Fruit fly (Drosophila melanogaster) whole organism, embryonic: ENCODE data around the gene CG3224.

Source experiments
- Bteb2 ChIP-seq: fragments of 200-800 bp; sonication (Bioruptor generic); optimal IDR thresholded peaks from 2 replicates; lab custom pipeline; 2016; ENCODE audit warnings: missing biosample characterization, missing genetic modification characterization
- CG10274 ChIP-seq: fragments of 200-800 bp; sonication (Bioruptor generic); optimal IDR thresholded peaks from 3 replicates; lab custom pipeline; 2017; ENCODE audit warnings: missing biosample characterization, mild to moderate bottlenecking, missing genetic modification characterization
- CG10543 ChIP-seq: fragments of 200-800 bp; sonication (Bioruptor generic); optimal IDR thresholded peaks from 3 replicates; lab custom pipeline; 2017; ENCODE audit warnings: missing biosample characterization, mild to moderate bottlenecking, missing genetic modification characterization, moderate library complexity
- CG11085 ChIP-seq: fragments of 200-800 bp; sonication (Bioruptor generic); IDR thresholded peaks from 2 replicates; pipeline ENCODE4 v1.3.6; 2022; ENCODE audit warnings: missing biosample characterization, missing genetic modification characterization
- CG11247 ChIP-seq: fragments of 200-800 bp; sonication (Bioruptor generic); IDR thresholded peaks from 2 replicates; pipeline ENCODE4 v1.3.6; 2022; ENCODE audit warnings: missing biosample characterization, missing genetic modification characterization
- CG11695 ChIP-seq: fragments of 200-800 bp; sonication (Bioruptor generic); IDR thresholded peaks from 3 replicates; pipeline ENCODE4 v1.3.6; 2022; ENCODE audit warnings: missing biosample characterization, missing genetic modification characterization
- CG11696 ChIP-seq: fragments of 200-800 bp; sonication (Bioruptor generic); IDR thresholded peaks from 2 replicates; pipeline ENCODE4 v1.3.6; 2022; ENCODE audit warnings: missing biosample characterization, missing genetic modification characterization
- CG12391 ChIP-seq: fragments of 200-800 bp; sonication (Bioruptor generic); optimal IDR thresholded peaks from 3 replicates; lab custom pipeline; 2018; ENCODE audit warnings: missing biosample characterization, mild to moderate bottlenecking, missing genetic modification characterization, moderate library complexity
- CG12769 ChIP-seq: fragments of 200-800 bp; sonication (Bioruptor generic); optimal IDR thresholded peaks from 2 replicates; lab custom pipeline; 2019; ENCODE audit warnings: missing biosample characterization, mild to moderate bottlenecking, missing genetic modification characterization, moderate library complexity
- CG13123 ChIP-seq: fragments of 200-800 bp; sonication (Bioruptor generic); optimal IDR thresholded peaks from 2 replicates; lab custom pipeline; 2016; ENCODE audit warnings: missing biosample characterization, missing genetic modification characterization
- CG13424 ChIP-seq: fragments of 200-800 bp; sonication (Bioruptor generic); optimal IDR thresholded peaks from 2 replicates; lab custom pipeline; 2019; ENCODE audit warnings: missing biosample characterization, mild to moderate bottlenecking, missing genetic modification characterization, moderate library complexity
- CG15073 ChIP-seq: fragments of 200-800 bp; sonication (Bioruptor generic); optimal IDR thresholded peaks from 2 replicates; lab custom pipeline; 2016; ENCODE audit warnings: missing biosample characterization, missing genetic modification characterization
- CG17802 ChIP-seq: fragments of 200-800 bp; sonication (Bioruptor generic); optimal IDR thresholded peaks from 2 replicates; lab custom pipeline; 2018; ENCODE audit warnings: missing biosample characterization, mild to moderate bottlenecking, missing genetic modification characterization, moderate library complexity
- CG32767 ChIP-seq: fragments of 200-800 bp; sonication (Bioruptor generic); IDR thresholded peaks from 2 replicates; pipeline ENCODE4 v1.3.6; 2022; ENCODE audit warnings: missing biosample characterization, missing genetic modification characterization
- CG5953 ChIP-seq: fragments of 200-800 bp; sonication (Bioruptor generic); IDR thresholded peaks from 2 replicates; pipeline ENCODE4 v1.3.6; 2022; ENCODE audit warnings: missing biosample characterization, missing genetic modification characterization
- CG7357 ChIP-seq: fragments of 200-800 bp; sonication (Bioruptor generic); IDR thresholded peaks from 3 replicates; pipeline ENCODE4 v1.3.6; 2022; ENCODE audit warnings: missing biosample characterization, missing genetic modification characterization
- CG7556 ChIP-seq: fragments of 200-800 bp; sonication (Bioruptor generic); optimal IDR thresholded peaks from 2 replicates; lab custom pipeline; 2017; ENCODE audit warnings: missing biosample characterization, mild to moderate bottlenecking, missing genetic modification characterization
- CG7745 ChIP-seq: fragments of 200-800 bp; sonication (Bioruptor generic); optimal IDR thresholded peaks from 2 replicates; lab custom pipeline; 2018; ENCODE audit warnings: missing biosample characterization, mild to moderate bottlenecking, missing genetic modification characterization, moderate library complexity
- CG8924 ChIP-seq: fragments of 200-800 bp; optimal IDR thresholded peaks from 3 replicates; lab custom pipeline; 2019; ENCODE audit warnings: missing biosample characterization, mild to moderate bottlenecking, missing genetic modification characterization, moderate library complexity
- CG8944 ChIP-seq: fragments of 200-800 bp; sonication (Bioruptor generic); optimal IDR thresholded peaks from 3 replicates; lab custom pipeline; 2016; ENCODE audit warnings: missing biosample characterization, missing genetic modification characterization
- H2.0 ChIP-seq: fragments of 200-800 bp; sonication (Bioruptor generic); IDR thresholded peaks from 2 replicates; pipeline ENCODE4 v1.3.6; 2022; ENCODE audit warnings: missing biosample characterization, missing genetic modification characterization
- HLHmδ ChIP-seq: fragments of 200-800 bp; sonication (Bioruptor generic); optimal IDR thresholded peaks from 2 replicates; lab custom pipeline; 2018; ENCODE audit warnings: missing biosample characterization, mild to moderate bottlenecking, missing genetic modification characterization, moderate library complexity
- Hr3 ChIP-seq: fragments of 200-800 bp; sonication (Bioruptor generic); optimal IDR thresholded peaks from 3 replicates; lab custom pipeline; 2016; ENCODE audit warnings: missing biosample characterization, missing genetic modification characterization
- MESR4 ChIP-seq: fragments of 200-800 bp; sonication (Bioruptor generic); optimal IDR thresholded peaks from 2 replicates; lab custom pipeline; 2018; ENCODE audit warnings: missing biosample characterization, mild to moderate bottlenecking, missing genetic modification characterization, moderate library complexity
- Med ChIP-seq: fragments of 200-800 bp; sonication (Bioruptor generic); peaks from one replicate; lab custom pipeline; 2016; ENCODE audit warnings: missing biosample characterization, missing genetic modification characterization, mild to moderate bottlenecking, inconsistent platforms, moderate library complexity
- NFAT ChIP-seq: fragments of 200-800 bp; sonication (Bioruptor generic); IDR thresholded peaks from 2 replicates; pipeline ENCODE4 v1.3.6; 2022; ENCODE audit warnings: missing biosample characterization, missing genetic modification characterization
- Opbp ChIP-seq: fragments of 200-800 bp; sonication (Bioruptor generic); IDR thresholded peaks from 3 replicates; pipeline ENCODE4 v1.3.6; 2022; ENCODE audit warnings: missing biosample characterization, missing genetic modification characterization; ENCODE audit not compliant: partially characterized antibody
- Rfx ChIP-seq: fragments of 200-800 bp; sonication (Bioruptor generic); IDR thresholded peaks from 2 replicates; pipeline ENCODE4 v1.3.6; 2022; ENCODE audit warnings: missing biosample characterization, missing genetic modification characterization
- Sry-δ ChIP-seq: fragments of 200-800 bp; sonication (Bioruptor generic); optimal IDR thresholded peaks from 2 replicates; lab custom pipeline; 2016; ENCODE audit warnings: missing biosample characterization, missing genetic modification characterization
- Stat92E ChIP-seq, 3 experiments: fragments of >200 bp in 2 of 3; fragments of 200-800 bp in 1 of 3; sonication (Bioruptor generic) in 1 of 3; optimal IDR thresholded peaks; 2 replicates each; lab custom pipeline; 2017 to 2019; ENCODE audit warnings: missing biosample characterization in 3 of 3, missing genetic modification characterization in 3 of 3, mild to moderate bottlenecking in 1 of 3, moderate library complexity in 1 of 3
- caup ChIP-seq: fragments of 200-800 bp; sonication (Bioruptor generic); optimal IDR thresholded peaks from 3 replicates; lab custom pipeline; 2017; ENCODE audit warnings: missing biosample characterization, mild to moderate bottlenecking, missing genetic modification characterization, moderate library complexity; ENCODE audit not compliant: severe bottlenecking
- cg ChIP-seq: fragments of 200-800 bp; sonication (Bioruptor generic); optimal IDR thresholded peaks from 3 replicates; lab custom pipeline; 2019; ENCODE audit warnings: missing biosample characterization, mild to moderate bottlenecking, missing genetic modification characterization, moderate library complexity
- chinmo ChIP-seq: fragments of 200-800 bp; sonication (Bioruptor generic); IDR thresholded peaks from 4 replicates; pipeline ENCODE4 v1.3.6; 2022; ENCODE audit warnings: missing biosample characterization, missing genetic modification characterization; ENCODE audit not compliant: partially characterized antibody
- dmrt99B ChIP-seq: fragments of 200-800 bp; sonication (Bioruptor generic); optimal IDR thresholded peaks from 2 replicates; lab custom pipeline; 2018; ENCODE audit warnings: missing biosample characterization, mild to moderate bottlenecking, missing genetic modification characterization, moderate library complexity
- otp ChIP-seq: fragments of 200-800 bp; sonication (Bioruptor generic); IDR thresholded peaks from 3 replicates; pipeline ENCODE4, ENCODE4 v1.3.6; 2022; ENCODE audit warnings: missing biosample characterization, missing genetic modification characterization
- pros ChIP-seq: fragments of 200-800 bp; sonication (Bioruptor generic); optimal IDR thresholded peaks from 3 replicates; lab custom pipeline; 2019; ENCODE audit warnings: missing biosample characterization, mild to moderate bottlenecking, missing genetic modification characterization, moderate library complexity
- repo ChIP-seq: fragments of 200-800 bp; sonication (Bioruptor generic); optimal IDR thresholded peaks from 2 replicates; lab custom pipeline; 2016; ENCODE audit warnings: missing biosample characterization, missing genetic modification characterization
- sens ChIP-seq: fragments of 200-800 bp; sonication (Bioruptor generic); peaks from one replicate; lab custom pipeline; 2016; ENCODE audit warnings: missing biosample characterization, missing genetic modification characterization
- sens-2 ChIP-seq: fragments of 200-800 bp; sonication (Bioruptor generic); IDR thresholded peaks from 2 replicates; pipeline ENCODE4 v1.3.6; 2022; ENCODE audit warnings: missing biosample characterization, missing genetic modification characterization
- seq ChIP-seq: fragments of 200-800 bp; sonication (Bioruptor generic); IDR thresholded peaks from 2 replicates; pipeline ENCODE4 v1.3.6; 2022; ENCODE audit warnings: missing biosample characterization, missing genetic modification characterization
- sug ChIP-seq: fragments of 200-800 bp; optimal IDR thresholded peaks from 2 replicates; lab custom pipeline; 2019; ENCODE audit warnings: missing biosample characterization, mild to moderate bottlenecking, missing genetic modification characterization, moderate library complexity
- tgo ChIP-seq: fragments of 200-800 bp; sonication (Bioruptor generic); IDR thresholded peaks from 3 replicates; pipeline ENCODE4 v1.3.6; 2022; ENCODE audit warnings: missing biosample characterization, missing genetic modification characterization
- tna ChIP-seq: fragments of 200-800 bp; sonication (Bioruptor generic); IDR thresholded peaks from 2 replicates; pipeline ENCODE4 v1.3.6; 2022; ENCODE audit warnings: missing biosample characterization, missing genetic modification characterization; ENCODE audit not compliant: partially characterized antibody
- vfl ChIP-seq: fragments of 200-800 bp; sonication (Bioruptor generic); optimal IDR thresholded peaks from 2 replicates; lab custom pipeline; 2016; ENCODE audit warnings: missing biosample characterization, missing genetic modification characterization
- wek ChIP-seq: fragments of 200-800 bp; sonication (Bioruptor generic); optimal IDR thresholded peaks from 3 replicates; lab custom pipeline; 2018; ENCODE audit warnings: missing biosample characterization, mild to moderate bottlenecking, missing genetic modification characterization, moderate library complexity

Gene CG3224

dm6 chrX:6661392-6661837 lies at the start of gene CG3224, which contains the start of gene Ctr1A (continued):
- TF ChIP-seq MESR4 (GFP tag; lab: Kevin White, UChicago) (peak; percentile 28), Opbp (GFP tag; lab: Robert Waterston, UW) (no peak), Stat92E (GFP tag; optimal IDR thresholded peaks at IDR 0.05; lab: Kevin White, UChicago) (no peak), CG32767 (GFP tag; lab: Robert Waterston, UW) (no peak), CG8924 (tag; lab: Kevin White, UChicago) (no peak), CG5953 (GFP tag; lab: Robert Waterston, UW) (no peak), sens-2 (GFP tag; lab: Robert Waterston, UW) (no peak), seq (GFP tag; lab: Robert Waterston, UW) (no peak), CG12391 (tag; lab: Kevin White, UChicago) (peak; percentile 18), CG13424 (no peak), wek (GFP tag; lab: Kevin White, UChicago) (no peak), NFAT (GFP tag; lab: Robert Waterston, UW) (no peak), caup (GFP tag; lab: Kevin White, UChicago) (no peak), vfl (no peak), CG8944 (GFP tag; lab: Kevin White, UChicago) (no peak), CG17802 (tag; lab: Kevin White, UChicago) (no peak), Hr3 (no peak), sug (tag; lab: Kevin White, UChicago) (no peak), CG11247 (GFP tag; lab: Robert Waterston, UW) (no peak), tna (no peak), pros (no peak), HLHmδ (GFP tag; lab: Kevin White, UChicago) (no peak), dmrt99B (tag; lab: Kevin White, UChicago) (no peak), CG15073 (GFP tag; lab: Kevin White, UChicago) (no peak), CG13123 (GFP tag; lab: Kevin White, UChicago) (no peak), H2.0 (GFP tag; lab: Robert Waterston, UW) (no peak), CG11696 (no peak), CG7556 (GFP tag; lab: Kevin White, UChicago) (no peak), CG11085 (GFP tag; lab: Robert Waterston, UW) (no peak), Rfx (GFP tag; lab: Robert Waterston, UW) (no peak), tgo (no peak), Sry-δ (GFP tag; lab: Kevin White, UChicago) (peak; percentile 80), repo (no peak), Bteb2 (GFP tag; lab: Kevin White, UChicago) (no peak), CG7357 (GFP tag; lab: Robert Waterston, UW) (no peak)

- TF ChIP-seq CG11695 (GFP tag; lab: Robert Waterston, UW): no peak
- peak; percentile 73 for TF ChIP-seq Med (GFP tag; lab: Kevin White, UChicago)
- peak; percentile 25 for TF ChIP-seq CG12769
- peak; percentile 31 for TF ChIP-seq cg
- peak in 1 of 3 experiments; percentile 48 for TF ChIP-seq Stat92E (GFP tag; optimal IDR thresholded peaks at IDR 0.05; lab: Kevin White, UChicago)
- TF ChIP-seq chinmo (GFP tag; lab: Robert Waterston, UW): 0 out of 4 replicates have a peak, but pooled peaks have one; percentile 29
- TF ChIP-seq otp: peak; percentile 40; the same call in 1 of the 3 replicates
- no peak for TF ChIP-seq CG10274 (GFP tag; lab: Kevin White, UChicago)
- no peak for TF ChIP-seq CG7745 (tag; lab: Kevin White, UChicago)
- TF ChIP-seq H2.0 (GFP tag; lab: Robert Waterston, UW): no peak
- peak; percentile 4 for TF ChIP-seq CG10543
- peak; percentile 54 for TF ChIP-seq sens (GFP tag; lab: Kevin White, UChicago)
- 0 out of 2 replicates have a peak, but pooled peaks have one; percentile 7 for TF ChIP-seq Rfx (GFP tag; lab: Robert Waterston, UW)
These were observed 49.4 kb upstream of the CG3224 start for dm6 chrX:6710665-6711064.
